Fruit fly (Drosophila melanogaster) Kc167 (cell line): ENCODE results near the gene Rcd5.

Experiments used
- Myc ChIP-seq: fragments of >200 bp; optimal IDR thresholded peaks from 2 replicates; lab custom pipeline; 2017; ENCODE audit warnings: missing external identifiers
- Sin3A ChIP-seq: fragments of >200 bp; optimal IDR thresholded peaks from 2 replicates; lab custom pipeline; 2018; ENCODE audit warnings: missing external identifiers
- h ChIP-seq: fragments of >200 bp; optimal IDR thresholded peaks from 3 replicates; lab custom pipeline; 2018; ENCODE audit warnings: missing external identifiers
- insv ChIP-seq: fragments of >200 bp; optimal IDR thresholded peaks from 3 replicates; lab custom pipeline; 2018; ENCODE audit warnings: missing external identifiers
- psq ChIP-seq: fragments of >200 bp; optimal IDR thresholded peaks from 2 replicates; lab custom pipeline; 2017; ENCODE audit warnings: missing external identifiers
- ttk ChIP-seq: sonication (Bioruptor generic); optimal IDR thresholded peaks from 2 replicates; lab custom pipeline; 2017; ENCODE audit warnings: missing external identifiers

Rcd5 gene

DNA sequence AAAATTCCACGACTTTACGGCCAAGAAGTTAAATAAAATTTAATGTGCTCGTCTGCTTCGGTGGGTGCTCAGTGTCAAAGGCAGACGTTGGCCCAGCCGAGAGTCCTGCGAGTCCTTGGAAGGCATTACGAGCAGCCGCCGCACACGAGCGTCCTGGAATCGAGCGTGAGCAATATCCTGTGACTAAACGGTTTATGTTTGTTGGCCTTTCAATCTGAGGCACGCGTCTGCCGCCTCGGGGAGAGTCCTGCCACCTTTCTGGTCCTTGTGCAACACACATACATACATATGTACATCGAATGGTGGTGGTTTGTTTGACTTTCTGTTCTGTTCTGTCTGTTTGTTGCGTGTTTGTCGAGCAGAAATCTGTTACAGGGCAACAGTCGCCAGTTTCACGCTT, 43.1 kb downstream of the Rcd5 start:
- TF ChIP-seq insv (no peak), h (lab: Kevin White, UChicago) (no peak), psq (lab: Kevin White, UChicago) (no peak), Myc (lab: Kevin White, UChicago) (no peak), ttk (lab: Kevin White, UChicago) (no peak), Sin3A (lab: Kevin White, UChicago) (no peak)

DNA sequence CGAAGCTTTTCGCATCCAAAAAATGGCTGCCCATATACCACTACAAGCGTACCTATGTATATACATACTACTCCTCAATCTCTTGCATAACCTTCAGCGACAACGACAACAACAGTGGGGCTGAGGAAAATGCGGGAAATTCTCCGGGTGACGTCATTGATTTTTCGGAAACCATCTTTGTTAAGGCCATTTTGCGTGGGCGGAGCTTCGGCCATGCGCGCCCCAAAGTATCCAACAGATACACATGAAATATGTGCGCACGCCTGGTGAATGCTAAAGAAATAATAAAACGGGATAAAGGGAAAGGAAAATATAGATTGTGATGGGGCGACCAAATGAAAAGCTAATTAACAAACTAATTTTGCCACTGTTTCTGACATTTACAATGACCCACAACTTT, 45.5 kb downstream of the Rcd5 start:
- TF ChIP-seq ttk (lab: Kevin White, UChicago), result no peak
- TF ChIP-seq h (lab: Kevin White, UChicago), result no peak
- TF ChIP-seq Myc (lab: Kevin White, UChicago), result no peak
- TF ChIP-seq psq (lab: Kevin White, UChicago), result no peak
- TF ChIP-seq Sin3A (lab: Kevin White, UChicago), result no peak
- TF ChIP-seq insv, result no peak

DNA sequence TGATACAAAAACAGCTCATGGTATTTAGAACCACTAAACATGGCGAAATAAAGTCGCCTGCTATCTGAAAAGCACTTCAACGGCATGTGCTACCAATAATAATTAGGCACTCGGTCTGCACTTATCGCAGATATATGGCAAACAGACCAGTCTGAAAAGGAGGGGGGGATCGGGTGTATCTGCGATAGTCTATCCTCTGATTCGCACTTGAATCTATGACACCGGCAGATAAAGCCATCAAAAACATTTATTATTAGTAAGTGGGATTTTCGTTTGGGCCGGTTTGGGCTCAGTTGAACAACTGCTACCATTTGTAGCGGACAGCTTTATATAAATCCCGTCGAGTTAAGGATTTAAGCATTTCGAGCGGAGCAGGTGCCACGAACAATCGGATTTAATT, 47.0 kb downstream of the Rcd5 start, which contains the start of gene CG14989:
Gene CG14989, plus strand, starts transcription at position 301 of the 400 bp plus-strand sequence.
- TF ChIP-seq insv (no peak), Myc (lab: Kevin White, UChicago) (no peak), h (lab: Kevin White, UChicago) (no peak), Sin3A (lab: Kevin White, UChicago) (no peak), psq (lab: Kevin White, UChicago) (no peak), ttk (lab: Kevin White, UChicago) (no peak)

DNA sequence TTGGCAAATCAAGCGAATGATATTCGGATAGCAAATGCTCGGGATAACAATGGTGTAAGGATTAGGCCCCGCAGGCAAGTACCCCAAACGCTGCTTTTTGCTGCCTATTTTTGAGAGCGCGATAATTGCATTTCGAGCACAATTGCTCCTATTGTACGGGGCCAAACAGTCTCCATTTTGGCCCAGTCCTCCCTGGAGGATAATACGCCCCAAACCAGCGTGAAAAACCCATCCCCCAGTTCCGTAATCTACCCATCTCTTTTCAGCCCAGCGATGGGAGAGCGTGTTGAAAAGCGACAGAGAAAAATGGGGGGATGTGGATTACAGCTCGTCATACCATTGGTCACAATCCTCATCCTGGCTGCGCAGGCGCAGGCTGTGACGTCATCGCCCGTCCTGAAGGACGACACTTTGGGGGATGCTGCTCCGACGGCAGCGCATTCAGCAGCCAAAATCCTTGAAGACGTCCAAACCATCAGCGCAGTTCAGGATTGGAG, 48.4 kb downstream of the Rcd5 start, which contains the start of gene Gad1:
Gene Gad1, minus strand, starts transcription at position 51 of the 497 bp plus-strand sequence.
- TF ChIP-seq ttk (lab: Kevin White, UChicago), result no peak
- TF ChIP-seq h (lab: Kevin White, UChicago), result no peak
- no peak for TF ChIP-seq Myc (lab: Kevin White, UChicago)
- no peak for TF ChIP-seq psq (lab: Kevin White, UChicago)
- TF ChIP-seq Sin3A (lab: Kevin White, UChicago), result no peak
- TF ChIP-seq insv, result no peak
